Worm (Caenorhabditis elegans): ENCODE measurements around the gene R05D3.3.

DNA sequence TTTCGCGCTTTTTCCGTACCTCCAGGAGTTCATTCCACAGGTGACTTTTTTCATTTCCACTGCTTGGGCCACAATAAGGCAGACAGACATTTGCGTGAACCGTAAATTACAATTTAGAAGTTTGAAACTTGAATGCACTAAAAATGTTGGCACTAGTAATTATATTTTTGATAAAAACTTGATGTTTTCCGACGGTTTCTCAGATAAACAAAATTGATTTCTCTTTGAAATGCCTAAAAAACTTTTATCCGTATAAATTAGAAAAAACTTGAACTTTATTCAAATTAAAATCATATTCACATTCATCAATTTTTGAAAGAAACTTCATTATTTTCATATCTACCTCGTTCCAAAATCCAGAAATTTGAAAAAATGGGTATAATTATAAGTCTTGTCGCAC is 31.9 kb downstream of the R05D3.3 start, which contains the start of gene ZK353.3:
- TF ChIP-seq ztf-29 (GFP tag; IDR thresholded peaks at IDR 0.05) (no peak), ref-1 (GFP tag; conservative IDR thresholded peaks at IDR 0.05) (no peak), klf-2 (GFP tag; conservative IDR thresholded peaks at IDR 0.05) (no peak), med-1 (GFP tag; optimal IDR thresholded peaks at IDR 0.05; ENCODE audit: insufficient read depth) (no peak), tab-1 (GFP tag; IDR thresholded peaks at IDR 0.05) (no peak), T22C8.4 (GFP tag; IDR thresholded peaks at IDR 0.05) (no peak), flt-1 (GFP tag; IDR thresholded peaks at IDR 0.05) (no peak)
